Worm (Caenorhabditis elegans): ENCODE data around the gene C17C3.3.

Gene C17C3.3

DNA sequence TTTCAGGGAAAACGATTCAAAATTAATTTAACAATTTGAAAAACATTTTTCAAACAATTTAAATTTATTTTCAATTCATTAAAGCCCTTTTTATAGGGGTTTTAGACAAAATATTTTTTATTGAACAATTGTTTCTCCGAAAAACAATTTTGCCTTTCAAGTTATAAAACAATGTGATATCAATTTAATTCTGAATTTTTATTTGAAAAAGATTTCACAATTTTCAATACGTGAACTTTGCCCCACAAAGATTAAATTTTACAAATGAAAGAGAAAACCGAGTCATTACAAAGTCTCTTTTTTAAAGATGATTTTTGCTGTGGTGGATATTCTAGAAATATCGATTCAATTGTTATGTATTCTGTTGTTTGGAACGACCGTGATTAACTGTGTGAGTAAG, 42.6 kb upstream of the C17C3.3 start, which contains the start of gene ZK177.2:
Gene ZK177.2, plus strand, starts transcription at position 301 of the 400 bp plus-strand sequence.
- TF ChIP-seq ceh-2 (tag; optimal IDR thresholded peaks at IDR 0.05), result no peak
- no peak for TF ChIP-seq sox-4 (tag; optimal IDR thresholded peaks at IDR 0.05)
- no peak for TF ChIP-seq ahr-1 (tag; optimal IDR thresholded peaks at IDR 0.05)
- no peak for TF ChIP-seq lin-11 (tag; optimal IDR thresholded peaks at IDR 0.05)
- no peak for TF ChIP-seq ceh-24 (tag; optimal IDR thresholded peaks at IDR 0.05)
- TF ChIP-seq nfya-1 (tag; optimal IDR thresholded peaks at IDR 0.05), result no peak
- TF ChIP-seq pag-3 (tag; optimal IDR thresholded peaks at IDR 0.05; ENCODE audit: borderline replicate concordance), result no peak
- no peak for TF ChIP-seq tbx-2 (tag; optimal IDR thresholded peaks at IDR 0.05)

DNA sequence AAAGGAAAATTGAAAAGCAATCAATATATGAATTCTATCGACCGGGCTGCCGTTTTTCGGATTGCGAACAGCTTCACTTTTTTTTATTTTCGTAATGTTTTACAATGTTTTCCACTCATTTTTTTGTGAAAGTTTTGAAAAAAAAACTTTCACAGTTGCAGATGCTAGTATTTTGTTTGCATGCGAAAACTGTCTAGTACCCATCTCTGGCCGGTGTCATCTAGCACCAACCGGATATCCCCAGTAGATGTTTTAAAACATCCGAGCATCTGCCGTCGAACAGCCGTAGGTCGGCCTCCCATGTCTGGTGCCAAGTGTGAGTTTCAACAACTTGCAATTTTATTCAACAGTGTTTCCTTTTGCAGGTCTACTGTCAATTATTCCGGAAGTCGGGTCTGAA, 40.1 kb upstream of the C17C3.3 start, which contains the start of gene ZK177.12:
Gene ZK177.12, plus strand, starts transcription at position 301 of the 400 bp plus-strand sequence.
- no peak for TF ChIP-seq ahr-1 (tag; optimal IDR thresholded peaks at IDR 0.05)
- no peak for TF ChIP-seq ceh-6 (GFP tag; optimal IDR thresholded peaks at IDR 0.05)
- TF ChIP-seq sox-2 (GFP tag; IDR thresholded peaks at IDR 0.05), result no peak
- no peak for TF ChIP-seq ceh-34 (tag; optimal IDR thresholded peaks at IDR 0.05)

- TF ChIP-seq mec-3 (tag; optimal IDR thresholded peaks at IDR 0.05; ENCODE audit: borderline replicate concordance), result no peak
Observed at ce11 chrII:5522637-5523036, 38.9 kb upstream of the C17C3.3 start, which contains the start of gene ZK177.11. Gene ZK177.11 (plus strand): TSS chrII:5522937.

ce11 chrII:5525297-5525696, 36.2 kb upstream of the C17C3.3 start, which contains the start of gene tbx-35:
Gene tbx-35 (minus strand): TSS chrII:5525397.
- TF ChIP-seq tbx-2 (tag; optimal IDR thresholded peaks at IDR 0.05) (no peak), syd-9 (tag; optimal IDR thresholded peaks at IDR 0.05) (no peak), ceh-31 (tag; optimal IDR thresholded peaks at IDR 0.05) (no peak), ceh-45 (GFP tag; IDR thresholded peaks at IDR 0.05) (no peak), tbx-7 (tag; optimal IDR thresholded peaks at IDR 0.05) (no peak), ceh-24 (tag; optimal IDR thresholded peaks at IDR 0.05) (no peak), lin-11 (tag; optimal IDR thresholded peaks at IDR 0.05) (no peak), K02D7.2 (tag; optimal IDR thresholded peaks at IDR 0.05) (no peak)

DNA sequence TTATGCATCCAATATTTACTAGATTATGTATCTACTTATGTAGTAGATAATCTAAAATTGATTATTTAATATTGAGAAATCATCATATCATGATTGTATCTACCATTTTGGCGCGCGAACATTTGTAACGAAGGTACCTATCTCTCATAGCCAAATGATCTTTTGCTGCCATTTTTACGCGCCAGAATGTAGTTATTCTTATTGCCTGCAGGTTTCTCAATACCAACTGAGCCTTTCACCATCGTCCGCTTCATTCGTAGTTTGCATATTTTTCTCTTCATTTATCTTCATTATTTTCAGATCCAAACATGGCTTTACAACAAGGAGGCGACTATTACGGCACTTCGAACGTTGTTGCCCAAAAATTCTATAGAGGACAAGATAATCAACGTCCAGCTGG, 33.7 kb upstream of the C17C3.3 start, which contains the start of gene ZK177.1:
Gene ZK177.1, plus strand, starts transcription at position 301 of the 400 bp plus-strand sequence.
- no peak for TF ChIP-seq hlh-30 (tag; optimal IDR thresholded peaks at IDR 0.05; ENCODE audit: insufficient read depth)

ce11 chrII:5531855-5532328, 29.6 kb upstream of the C17C3.3 start, which contains the start of gene C17C3.9:
Gene C17C3.9 (minus strand): TSS chrII:5532278.
- TF ChIP-seq tbx-2 (tag; optimal IDR thresholded peaks at IDR 0.05), result no peak
- no peak for TF ChIP-seq npax-4 (tag; optimal IDR thresholded peaks at IDR 0.05)
- TF ChIP-seq ahr-1 (tag; optimal IDR thresholded peaks at IDR 0.05), result no peak
- no peak for TF ChIP-seq fkh-6 (tag; optimal IDR thresholded peaks at IDR 0.05)
- TF ChIP-seq fkh-10 (GFP tag; optimal IDR thresholded peaks at IDR 0.05), result no peak
- no peak for TF ChIP-seq ceh-31 (tag; optimal IDR thresholded peaks at IDR 0.05)
- TF ChIP-seq pag-3 (tag; optimal IDR thresholded peaks at IDR 0.05; ENCODE audit: borderline replicate concordance), result no peak
- TF ChIP-seq lim-6 (tag; optimal IDR thresholded peaks at IDR 0.05), result no peak
- TF ChIP-seq Y22D7AL.16 (tag; optimal IDR thresholded peaks at IDR 0.05), result no peak
- no peak for TF ChIP-seq pax-1 (tag; optimal IDR thresholded peaks at IDR 0.05)
- no peak for TF ChIP-seq eyg-1 (tag; optimal IDR thresholded peaks at IDR 0.05)

DNA sequence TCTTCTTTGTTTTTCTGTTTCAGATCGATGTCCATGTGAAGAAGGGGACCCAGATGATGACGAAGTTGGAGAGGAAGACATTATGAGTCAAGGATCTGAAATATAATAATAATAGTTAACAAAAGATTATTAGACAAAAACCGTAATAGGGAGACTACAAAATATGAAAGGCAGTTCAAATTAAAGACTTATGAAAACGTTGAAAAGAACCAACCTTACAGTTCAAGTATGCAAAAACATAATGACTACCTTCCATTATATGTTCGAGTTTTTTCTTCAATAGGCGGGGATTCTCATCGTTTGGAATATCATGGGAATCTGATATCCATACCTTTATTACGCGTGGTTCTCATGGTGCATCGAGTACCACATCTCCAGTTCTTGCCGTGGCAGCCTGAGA, 27.9 kb upstream of the C17C3.3 start, which contains the start of gene hlh-26:
Gene hlh-26, minus strand, starts transcription at position 101 of the 400 bp plus-strand sequence.
- no peak for TF ChIP-seq unc-42 (tag; optimal IDR thresholded peaks at IDR 0.05)
- no peak for TF ChIP-seq ceh-30 (tag; optimal IDR thresholded peaks at IDR 0.05)
- no peak for TF ChIP-seq unc-86 (tag; optimal IDR thresholded peaks at IDR 0.05)
- TF ChIP-seq hlh-13 (GFP tag; optimal IDR thresholded peaks at IDR 0.05), result no peak
- no peak for TF ChIP-seq ceh-9 (tag; optimal IDR thresholded peaks at IDR 0.05)
- TF ChIP-seq hlh-15 (tag; optimal IDR thresholded peaks at IDR 0.05), result no peak
- no peak for TF ChIP-seq ceh-18 (tag; optimal IDR thresholded peaks at IDR 0.05)
- TF ChIP-seq sox-4 (tag; optimal IDR thresholded peaks at IDR 0.05), result no peak
- no peak for TF ChIP-seq nfya-1 (tag; optimal IDR thresholded peaks at IDR 0.05)
- TF ChIP-seq pha-4 (tag; optimal IDR thresholded peaks at IDR 0.05), result no peak
- no peak for TF ChIP-seq zip-5 (tag; optimal IDR thresholded peaks at IDR 0.05)
- no peak for TF ChIP-seq pqm-1 (tag; optimal IDR thresholded peaks at IDR 0.05)
- no peak for TF ChIP-seq K09A11.1 (tag; optimal IDR thresholded peaks at IDR 0.05; ENCODE audit: insufficient read depth)
- TF ChIP-seq Y22D7AL.16 (tag; optimal IDR thresholded peaks at IDR 0.05), result no peak
- TF ChIP-seq fax-1 (tag; optimal IDR thresholded peaks at IDR 0.05), result no peak
- no peak for TF ChIP-seq ceh-48 (tag; optimal IDR thresholded peaks at IDR 0.05)
- TF ChIP-seq unc-55 (GFP tag; optimal IDR thresholded peaks at IDR 0.05), result no peak

All from whole organism, late embryonic.